Worm (Caenorhabditis elegans): ENCODE measurements around the gene ubl-1.

ubl-1 gene

ce11 chrIII:3112001-3112400 lies 43.9 kb downstream of the ubl-1 start (continued):
- TF ChIP-seq skn-1 (tag; optimal IDR thresholded peaks at IDR 0.05) = no peak
- TF ChIP-seq nhr-10 (tag; optimal IDR thresholded peaks at IDR 0.05) = no peak
- TF ChIP-seq aly-2 (tag; optimal IDR thresholded peaks at IDR 0.05) = no peak
- no peak for TF ChIP-seq dpl-1 (GFP tag; optimal IDR thresholded peaks at IDR 0.05)
- TF ChIP-seq lin-29 (GFP tag; IDR thresholded peaks at IDR 0.05) = no peak
- no peak for TF ChIP-seq lin-39 (tag; optimal IDR thresholded peaks at IDR 0.05)

DNA sequence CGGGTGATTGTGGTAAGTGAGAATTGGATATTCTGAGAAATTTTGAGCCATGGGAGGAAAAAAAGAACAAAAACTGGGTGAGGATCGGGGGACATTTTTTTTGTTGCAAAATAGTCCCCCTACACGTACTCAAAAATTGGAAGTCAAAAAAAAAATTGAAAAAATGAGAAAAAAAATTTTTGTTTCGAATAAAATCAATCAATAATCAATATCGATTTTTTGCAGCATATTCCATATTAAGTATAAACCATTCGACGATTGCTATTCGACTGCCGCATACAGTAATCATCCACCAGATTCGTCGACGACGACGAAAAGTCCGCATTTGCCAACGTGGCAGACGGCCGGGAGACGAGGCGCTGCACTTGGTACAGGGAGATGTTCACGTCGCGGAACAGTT lies 44.5 kb downstream of the ubl-1 start:
- TF ChIP-seq ceh-28 (tag; optimal IDR thresholded peaks at IDR 0.05) = peak; percentile 27
- TF ChIP-seq nhr-6 (tag; optimal IDR thresholded peaks at IDR 0.05) = no peak

ce11 chrIII:3116969-3117368 lies 48.9 kb downstream of the ubl-1 start:
- TF ChIP-seq F37D6.2 (tag; optimal IDR thresholded peaks at IDR 0.05) = no peak
- peak; percentile 20 for TF ChIP-seq nhr-48 (tag; optimal IDR thresholded peaks at IDR 0.05)
- peak in 1 of 2 experiments; percentile 56 for TF ChIP-seq mdl-1 (tag; optimal IDR thresholded peaks at IDR 0.05)
- no peak for TF ChIP-seq nhr-11 (tag; optimal IDR thresholded peaks at IDR 0.05)
- TF ChIP-seq D1046.2 (GFP tag; IDR thresholded peaks at IDR 0.05) = no peak
- peak; percentile 62 for TF ChIP-seq hlh-11 (tag; optimal IDR thresholded peaks at IDR 0.05)
- TF ChIP-seq lin-39 (tag; optimal IDR thresholded peaks at IDR 0.05) = no peak
- no peak for TF ChIP-seq T26A8.4 (GFP tag; IDR thresholded peaks at IDR 0.05)
- TF ChIP-seq hlh-30 (tag; optimal IDR thresholded peaks at IDR 0.05; ENCODE audit: insufficient read depth) = peak; percentile 13
- peak; percentile 80 for TF ChIP-seq dve-1 (tag; optimal IDR thresholded peaks at IDR 0.05; ENCODE audit: insufficient read depth)
- peak; percentile 98 for TF ChIP-seq nhr-28 (tag; optimal IDR thresholded peaks at IDR 0.05)
- TF ChIP-seq lim-7 (GFP tag; IDR thresholded peaks at IDR 0.05) = no peak
- TF ChIP-seq daf-16 (GFP tag; optimal IDR thresholded peaks at IDR 0.05) = no peak
- peak; percentile 57 for TF ChIP-seq daf-16 (tag; optimal IDR thresholded peaks at IDR 0.05)
- TF ChIP-seq mxl-3 (GFP tag; optimal IDR thresholded peaks at IDR 0.05) = no peak
- peak in 1 of 2 experiments; percentile 81 for TF ChIP-seq hif-1 (tag; optimal IDR thresholded peaks at IDR 0.05)
- TF ChIP-seq nhr-102 (tag; optimal IDR thresholded peaks at IDR 0.05) = peak; percentile 16
- peak; percentile 84 for TF ChIP-seq dmd-6 (GFP tag; IDR thresholded peaks at IDR 0.05)
- peak; percentile 99 for TF ChIP-seq pqm-1 (tag; optimal IDR thresholded peaks at IDR 0.05)
- TF ChIP-seq nhr-77 (tag; optimal IDR thresholded peaks at IDR 0.05) = peak; percentile 84

Data from whole organism, L4 larva.